Worm (Caenorhabditis elegans) whole organism, L4/young adult: ENCODE measurements around the gene ech-6.

ENCODE experiments used
- W03F9.2 ChIP-seq: fragments of 150-350 bp; optimal IDR thresholded peaks from 2 replicates; lab custom pipeline; 2014; ENCODE audit warnings: missing biosample characterization, missing genetic modification characterization
- dao-5 ChIP-seq: sonication (generic microtip); optimal IDR thresholded peaks from 2 replicates; lab custom pipeline; 2016; ENCODE audit warnings: missing genotype, missing genetic modification characterization, moderate library complexity, missing compliant biosample characterization
- him-1 ChIP-seq: sonication (generic microtip); optimal IDR thresholded peaks from 2 replicates; lab custom pipeline; 2016; ENCODE audit warnings: missing genotype, missing genetic modification reagents, missing genetic modification characterization, missing compliant biosample characterization

DNA sequence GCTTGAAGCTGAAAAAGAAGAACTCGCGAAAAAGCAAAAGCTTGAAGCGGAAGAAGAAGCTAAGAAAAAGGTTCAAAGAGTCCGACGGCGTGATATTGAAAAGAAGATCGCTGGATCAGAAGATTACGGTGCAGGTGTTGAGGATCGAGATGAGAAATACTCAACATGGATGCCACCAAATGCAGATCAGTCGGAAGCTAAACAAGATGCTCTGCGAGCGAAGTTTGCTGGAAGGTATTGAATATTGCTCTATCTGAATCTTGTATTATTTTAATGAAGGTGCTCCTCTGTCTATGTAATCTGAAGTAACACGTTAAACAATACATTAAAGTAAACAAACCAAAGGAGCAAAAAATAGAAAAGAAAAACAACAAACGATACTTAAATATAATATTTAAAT, 49.4 kb upstream of the ech-6 start:
- no peak for TF ChIP-seq W03F9.2 (tag; lab: Kevin White, UChicago)
- TF ChIP-seq him-1 (tag; lab: Kevin White, UChicago): no peak
- TF ChIP-seq dao-5: no peak
